Worm (Caenorhabditis elegans) whole organism, L1 larva: ENCODE results near the gene sca-1.

Experiments
- C04F5.9 ChIP-seq: sonication (generic microtip); optimal IDR thresholded peaks from 2 replicates; lab custom pipeline; 2016; ENCODE audit warnings: missing genetic modification characterization, missing compliant biosample characterization
- C16A3.4 ChIP-seq: fragments of 150-350 bp; optimal IDR thresholded peaks from 2 replicates; lab custom pipeline; 2014; ENCODE audit warnings: missing biosample characterization, missing genetic modification characterization
- C34B4.2 ChIP-seq: sonication (generic microtip); optimal IDR thresholded peaks from 2 replicates; lab custom pipeline; 2017; ENCODE audit warnings: mild to moderate bottlenecking, missing genetic modification characterization, missing compliant biosample characterization
- F16B12.6 ChIP-seq: fragments of 150-350 bp; optimal IDR thresholded peaks from 2 replicates; lab custom pipeline; 2014; ENCODE audit warnings: missing biosample characterization, missing genetic modification characterization
- alr-1 ChIP-seq: fragments of 200-800 bp; sonication (Bioruptor generic); optimal IDR thresholded peaks from 2 replicates; lab custom pipeline; 2018; ENCODE audit warnings: borderline replicate concordance, mild to moderate bottlenecking, missing genetic modification characterization, missing compliant biosample characterization
- ceh-63 ChIP-seq: fragments of 200-800 bp; sonication (Bioruptor generic); optimal IDR thresholded peaks from 2 replicates; lab custom pipeline; 2018; ENCODE audit warnings: mild to moderate bottlenecking, missing genetic modification characterization, missing compliant biosample characterization
- ceh-8 ChIP-seq: fragments of 200-800 bp; sonication (Bioruptor generic); optimal IDR thresholded peaks from 2 replicates; lab custom pipeline; 2018; ENCODE audit warnings: mild to moderate bottlenecking, missing genetic modification characterization, moderate library complexity, missing compliant biosample characterization
- ceh-82 ChIP-seq, 3 experiments: fragments of 150-350 bp in 1 of 3; sonication (generic microtip) in 2 of 3; optimal IDR thresholded peaks; 2 replicates each; lab custom pipeline; 2014 to 2017; ENCODE audit warnings: missing biosample characterization in 3 of 3, missing genetic modification characterization in 3 of 3
- ceh-88 ChIP-seq: fragments of 200-800 bp; sonication (Bioruptor generic); IDR thresholded peaks from 2 replicates; pipeline ENCODE4 v1.3.6; 2022; ENCODE audit warnings: missing genetic modification characterization, missing compliant biosample characterization
- ces-1 ChIP-seq: fragments of 150-350 bp; optimal IDR thresholded peaks from 2 replicates; lab custom pipeline; 2014; ENCODE audit warnings: missing biosample characterization, missing genetic modification reagents, missing genetic modification characterization
- dpl-1 ChIP-seq, 3 experiments: fragments of 150-350 bp in 2 of 3; sonication (generic microtip) in 1 of 3; optimal IDR thresholded peaks; 2 replicates each; lab custom pipeline; 2014 to 2017; ENCODE audit warnings: missing biosample characterization in 3 of 3, missing genetic modification characterization in 3 of 3, missing genetic modification reagents in 3 of 3
- dsc-1 ChIP-seq: sonication (generic microtip); optimal IDR thresholded peaks from 2 replicates; lab custom pipeline; 2016; ENCODE audit warnings: mild to moderate bottlenecking, missing genetic modification characterization, missing compliant biosample characterization
- efl-1 ChIP-seq, 4 experiments: fragments of 150-350 bp; optimal IDR thresholded peaks in 3 of 4; peaks in 1 of 4; 1 replicate in 1 of 4; 2 replicates in 3 of 4; lab custom pipeline; 2014; ENCODE audit warnings: missing biosample characterization in 2 of 4, missing genetic modification characterization in 2 of 4, missing genetic modification reagents in 2 of 4
- elt-2 ChIP-seq: sonication (generic microtip); optimal IDR thresholded peaks from 2 replicates; lab custom pipeline; 2016; ENCODE audit warnings: missing genetic modification characterization, mild to moderate bottlenecking, inconsistent platforms, missing compliant biosample characterization, missing genetic modification reagents
- elt-3 ChIP-seq, 6 experiments: fragments of 150-350 bp in 1 of 6; sonication (generic microtip); optimal IDR thresholded peaks; 2 replicates each; lab custom pipeline; 2017 to 2018; ENCODE audit warnings: missing biosample characterization in 6 of 6, missing genetic modification characterization in 6 of 6, inconsistent platforms in 1 of 6
- fkh-10 ChIP-seq: sonication (generic microtip); optimal IDR thresholded peaks from 2 replicates; lab custom pipeline; 2017; ENCODE audit warnings: missing biosample characterization, missing genetic modification reagents, missing genetic modification characterization
- fkh-8 ChIP-seq: sonication (generic microtip); optimal IDR thresholded peaks from 2 replicates; lab custom pipeline; 2016; ENCODE audit warnings: mild to moderate bottlenecking, missing genetic modification characterization, missing compliant biosample characterization
- grh-1 ChIP-seq: fragments of 200-800 bp; sonication (Bioruptor generic); IDR thresholded peaks from 2 replicates; pipeline ENCODE4 v1.3.6; 2022; ENCODE audit warnings: missing genetic modification reagents, missing genetic modification characterization, missing compliant biosample characterization
- hlh-17 ChIP-seq: fragments of 200-800 bp; sonication (Bioruptor generic); optimal IDR thresholded peaks from 2 replicates; lab custom pipeline; 2018; ENCODE audit warnings: missing genetic modification characterization, mild to moderate bottlenecking, missing compliant biosample characterization, moderate library complexity, borderline replicate concordance
- hlh-4 ChIP-seq: sonication (generic microtip); optimal IDR thresholded peaks from 2 replicates; lab custom pipeline; 2016; ENCODE audit warnings: mild to moderate bottlenecking, missing genetic modification characterization, missing compliant biosample characterization
- hpl-2 ChIP-seq: fragments of 150-350 bp; optimal IDR thresholded peaks from 2 replicates; lab custom pipeline; 2014; ENCODE audit warnings: missing biosample characterization, missing genetic modification reagents, missing genetic modification characterization
- irx-1 ChIP-seq: sonication (generic microtip); optimal IDR thresholded peaks from 2 replicates; lab custom pipeline; 2016; ENCODE audit warnings: missing genetic modification characterization, missing compliant biosample characterization
- isw-1 ChIP-seq: fragments of 200-800 bp; sonication (Bioruptor generic); IDR thresholded peaks from 2 replicates; pipeline ENCODE4 v1.3.6; 2022; ENCODE audit warnings: missing genetic modification characterization, missing compliant biosample characterization
- lin-13 ChIP-seq: fragments of 150-350 bp; optimal IDR thresholded peaks from 2 replicates; lab custom pipeline; 2014; ENCODE audit warnings: missing biosample characterization, missing genetic modification reagents, missing genetic modification characterization
- lin-15B ChIP-seq: fragments of 150-350 bp; sonication (generic microtip); optimal IDR thresholded peaks from 3 replicates; lab custom pipeline; 2014; ENCODE audit warnings: missing biosample characterization, missing genetic modification characterization
- lin-35 ChIP-seq, 2 experiments: fragments of 150-350 bp; optimal IDR thresholded peaks; 2 replicates each; lab custom pipeline; 2014; ENCODE audit warnings: missing biosample characterization in 2 of 2, missing genetic modification characterization in 2 of 2, missing genetic modification reagents in 2 of 2
- lin-39 ChIP-seq: fragments of 150-350 bp; optimal IDR thresholded peaks from 2 replicates; lab custom pipeline; 2014; ENCODE audit warnings: missing biosample characterization, missing genetic modification reagents, missing genetic modification characterization
- lir-3 ChIP-seq: sonication (generic microtip); optimal IDR thresholded peaks from 2 replicates; lab custom pipeline; 2016; ENCODE audit warnings: mild to moderate bottlenecking, missing genetic modification characterization, moderate library complexity, missing compliant biosample characterization; ENCODE audit not compliant: poor library complexity
- lsy-2 ChIP-seq, 2 experiments: fragments of 150-350 bp; optimal IDR thresholded peaks; 2 replicates each; lab custom pipeline; 2014; ENCODE audit warnings: missing biosample characterization in 2 of 2, missing genetic modification characterization in 2 of 2
- mdl-1 ChIP-seq, 2 experiments: fragments of 150-350 bp; optimal IDR thresholded peaks; 2 replicates each; lab custom pipeline; 2014 to 2017; ENCODE audit warnings: missing biosample characterization in 2 of 2, missing genetic modification characterization in 2 of 2, inconsistent platforms in 1 of 2
- mep-1 ChIP-seq: fragments of 150-350 bp; optimal IDR thresholded peaks from 2 replicates; lab custom pipeline; 2014; ENCODE audit warnings: missing biosample characterization, missing genetic modification characterization
- nhr-11 ChIP-seq: fragments of 150-350 bp; optimal IDR thresholded peaks from 2 replicates; lab custom pipeline; 2014; ENCODE audit warnings: missing biosample characterization, missing genetic modification characterization
- nhr-19 ChIP-seq: fragments of 200-800 bp; sonication (Bioruptor generic); conservative IDR thresholded peaks from 2 replicates; pipeline ENCODE4 v1.3.6; 2022; ENCODE audit warnings: missing genetic modification characterization, missing compliant biosample characterization
- nhr-20 ChIP-seq: sonication (generic microtip); optimal IDR thresholded peaks from 2 replicates; lab custom pipeline; 2016; ENCODE audit warnings: mild to moderate bottlenecking, missing genetic modification characterization, missing compliant biosample characterization
- nhr-237 ChIP-seq: fragments of 150-350 bp; optimal IDR thresholded peaks from 2 replicates; lab custom pipeline; 2014; ENCODE audit warnings: missing biosample characterization, missing genetic modification characterization
- nhr-28 ChIP-seq: fragments of 150-350 bp; optimal IDR thresholded peaks from 2 replicates; lab custom pipeline; 2014; ENCODE audit warnings: missing biosample characterization, missing genetic modification characterization
- nhr-47 ChIP-seq: sonication (generic microtip); optimal IDR thresholded peaks from 2 replicates; lab custom pipeline; 2016; ENCODE audit warnings: mild to moderate bottlenecking, missing genetic modification characterization, moderate library complexity, missing compliant biosample characterization
- nhr-85 ChIP-seq: sonication (generic microtip); peaks from one replicate; lab custom pipeline; 2016; ENCODE audit warnings: missing genetic modification characterization, inconsistent platforms, missing compliant biosample characterization
- nhr-90 ChIP-seq: sonication (generic microtip); optimal IDR thresholded peaks from 2 replicates; lab custom pipeline; 2016; ENCODE audit warnings: mild to moderate bottlenecking, missing genetic modification characterization, missing compliant biosample characterization; ENCODE audit not compliant: poor library complexity
- pag-3 ChIP-seq: sonication (generic microtip); optimal IDR thresholded peaks from 2 replicates; lab custom pipeline; 2017; ENCODE audit warnings: missing genetic modification characterization, mild to moderate bottlenecking, missing compliant biosample characterization, antibody characterized with exemption, borderline replicate concordance; ENCODE audit not compliant: insufficient read depth
- pax-3 ChIP-seq: fragments of 200-800 bp; sonication (Bioruptor generic); optimal IDR thresholded peaks from 2 replicates; lab custom pipeline; 2018; ENCODE audit warnings: mild to moderate bottlenecking, missing genetic modification characterization, moderate library complexity, missing compliant biosample characterization
- rnt-1 ChIP-seq: sonication (generic microtip); optimal IDR thresholded peaks from 2 replicates; lab custom pipeline; 2016; ENCODE audit warnings: mild to moderate bottlenecking, missing genetic modification characterization, moderate library complexity, missing compliant biosample characterization
- snpc-4 ChIP-seq: fragments of 150-350 bp; optimal IDR thresholded peaks from 2 replicates; lab custom pipeline; 2014; ENCODE audit warnings: missing biosample characterization, missing genetic modification characterization
- snu-23 ChIP-seq: sonication (generic microtip); optimal IDR thresholded peaks from 2 replicates; lab custom pipeline; 2016; ENCODE audit warnings: missing genetic modification characterization, missing compliant biosample characterization
- sptf-1 ChIP-seq: fragments of 150-350 bp; optimal IDR thresholded peaks from 2 replicates; lab custom pipeline; 2014; ENCODE audit warnings: missing biosample characterization, missing genetic modification characterization
- sup-37 ChIP-seq: fragments of 200-800 bp; sonication (Bioruptor generic); optimal IDR thresholded peaks from 2 replicates; lab custom pipeline; 2018; ENCODE audit warnings: mild to moderate bottlenecking, missing genetic modification characterization, missing compliant biosample characterization
- swsn-7 ChIP-seq: sonication (generic microtip); optimal IDR thresholded peaks from 2 replicates; lab custom pipeline; 2016; ENCODE audit warnings: missing genetic modification characterization, missing compliant biosample characterization
- unc-130 ChIP-seq: fragments of 150-350 bp; optimal IDR thresholded peaks from 2 replicates; lab custom pipeline; 2017; ENCODE audit warnings: missing biosample characterization, missing genetic modification characterization, inconsistent platforms
- unc-62 ChIP-seq: fragments of 150-350 bp; optimal IDR thresholded peaks from 2 replicates; lab custom pipeline; 2014; ENCODE audit warnings: missing biosample characterization, missing genetic modification reagents, missing genetic modification characterization
- xbp-1 ChIP-seq: sonication (generic microtip); optimal IDR thresholded peaks from 2 replicates; lab custom pipeline; 2016; ENCODE audit warnings: missing genetic modification characterization, missing compliant biosample characterization
- ztf-11 ChIP-seq, 2 experiments: sonication (generic microtip); optimal IDR thresholded peaks; 2 replicates each; lab custom pipeline; 2016 to 2017; ENCODE audit warnings: missing genetic modification characterization in 2 of 2, missing biosample characterization in 1 of 2, missing compliant biosample characterization in 1 of 2
- ztf-4 ChIP-seq: fragments of 150-350 bp; optimal IDR thresholded peaks from 2 replicates; lab custom pipeline; 2014; ENCODE audit warnings: missing biosample characterization, missing genetic modification characterization

The sca-1 gene

DNA sequence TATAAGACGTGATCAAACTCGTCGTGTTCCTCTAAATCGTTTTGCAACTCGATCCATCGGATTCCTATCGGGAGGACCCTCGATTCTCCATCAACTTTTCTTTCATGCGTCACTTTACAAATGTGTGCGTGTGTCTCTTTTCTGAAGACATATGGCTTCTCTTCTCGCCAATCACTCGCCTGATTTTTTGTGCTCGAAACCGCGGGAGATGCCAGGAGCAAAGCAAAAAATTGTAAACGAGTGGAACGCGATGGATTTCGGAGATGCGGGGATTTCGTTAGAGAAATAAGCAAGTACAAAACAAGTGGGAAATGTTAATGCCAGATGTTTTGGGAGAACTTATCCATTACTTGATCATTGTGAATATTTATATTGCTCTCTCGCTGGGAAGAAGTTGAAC lies 7.6 kb upstream of the sca-1 start:
- TF ChIP-seq ceh-8 (GFP tag; lab: Kevin White, UChicago) (no peak), lin-35 (GFP tag; optimal IDR thresholded peaks at IDR 0.05; lab: Kevin White, UChicago) (no peak), lin-15B (tag; lab: Kevin White, UChicago) (no peak), rnt-1 (tag; lab: Kevin White, UChicago) (peak; percentile 73), snpc-4 (tag; lab: Kevin White, UChicago) (no peak), ceh-63 (GFP tag; lab: Kevin White, UChicago) (no peak), irx-1 (tag; lab: Kevin White, UChicago) (no peak), elt-3 (tag; optimal IDR thresholded peaks at IDR 0.05; lab: Kevin White, UChicago) (no peak), hlh-17 (GFP tag; lab: Kevin White, UChicago) (no peak), nhr-85 (tag; lab: Kevin White, UChicago) (no peak), nhr-237 (no peak), fkh-8 (tag; lab: Kevin White, UChicago) (no peak), snu-23 (peak; percentile 32), nhr-11 (no peak), lsy-2 (tag; optimal IDR thresholded peaks at IDR 0.05; lab: Kevin White, UChicago) (peak in 1 of 2 experiments; percentile 49), F16B12.6 (tag; lab: Kevin White, UChicago) (no peak), xbp-1 (tag; lab: Kevin White, UChicago) (no peak), elt-2 (tag; lab: Kevin White, UChicago) (no peak), mdl-1 (tag; optimal IDR thresholded peaks at IDR 0.05; lab: Kevin White, UChicago) (peak in 1 of 2 experiments; percentile 1), hpl-2 (GFP tag; lab: Kevin White, UChicago) (no peak), ceh-82 (tag; optimal IDR thresholded peaks at IDR 0.05; lab: Kevin White, UChicago) (no peak), unc-62 (no peak), C16A3.4 (no peak), lin-39 (tag; lab: Kevin White, UChicago) (no peak), swsn-7 (no peak), nhr-28 (tag; lab: Kevin White, UChicago) (no peak), C04F5.9 (no peak), efl-1 (optimal IDR thresholded peaks at IDR 0.05; lab: Kevin White, UChicago) (peak in 1 of 2 experiments; percentile 6), efl-1 (GFP tag; optimal IDR thresholded peaks at IDR 0.05 in 1 of 2; lab: Kevin White, UChicago) (no peak), nhr-47 (tag; lab: Kevin White, UChicago) (no peak), grh-1 (GFP tag; lab: Robert Waterston, UW) (no peak), nhr-90 (tag; lab: Kevin White, UChicago) (no peak), ceh-88 (GFP tag; lab: Robert Waterston, UW) (no peak), nhr-19 (0 out of 2 replicates have a peak, but pooled peaks have one; percentile 3), hlh-4 (tag; lab: Kevin White, UChicago) (no peak), ztf-4 (no peak), sptf-1 (tag; lab: Kevin White, UChicago) (no peak), dpl-1 (GFP tag; optimal IDR thresholded peaks at IDR 0.05; lab: Kevin White, UChicago) (no peak), C34B4.2 (tag; lab: Kevin White, UChicago) (no peak), unc-130 (tag; lab: Kevin White, UChicago) (peak; percentile 5), pax-3 (tag; lab: Kevin White, UChicago) (no peak), lin-13 (GFP tag; lab: Kevin White, UChicago) (no peak), ces-1 (no peak), pag-3 (peak; percentile 70), ztf-11 (tag; optimal IDR thresholded peaks at IDR 0.05; lab: Kevin White, UChicago) (no peak), lir-3 (no peak), fkh-10 (GFP tag; lab: Kevin White, UChicago) (no peak), mep-1 (tag; lab: Kevin White, UChicago) (peak; percentile 24), isw-1 (GFP tag; lab: Robert Waterston, UW) (no peak), sup-37 (GFP tag; lab: Kevin White, UChicago) (no peak), alr-1 (tag; lab: Kevin White, UChicago) (no peak), nhr-20 (tag; lab: Kevin White, UChicago) (no peak), dsc-1 (tag; lab: Kevin White, UChicago) (peak; percentile 76)
